Fruit fly (Drosophila melanogaster): ENCODE results near the gene CG31917.

The CG31917 gene

DNA sequence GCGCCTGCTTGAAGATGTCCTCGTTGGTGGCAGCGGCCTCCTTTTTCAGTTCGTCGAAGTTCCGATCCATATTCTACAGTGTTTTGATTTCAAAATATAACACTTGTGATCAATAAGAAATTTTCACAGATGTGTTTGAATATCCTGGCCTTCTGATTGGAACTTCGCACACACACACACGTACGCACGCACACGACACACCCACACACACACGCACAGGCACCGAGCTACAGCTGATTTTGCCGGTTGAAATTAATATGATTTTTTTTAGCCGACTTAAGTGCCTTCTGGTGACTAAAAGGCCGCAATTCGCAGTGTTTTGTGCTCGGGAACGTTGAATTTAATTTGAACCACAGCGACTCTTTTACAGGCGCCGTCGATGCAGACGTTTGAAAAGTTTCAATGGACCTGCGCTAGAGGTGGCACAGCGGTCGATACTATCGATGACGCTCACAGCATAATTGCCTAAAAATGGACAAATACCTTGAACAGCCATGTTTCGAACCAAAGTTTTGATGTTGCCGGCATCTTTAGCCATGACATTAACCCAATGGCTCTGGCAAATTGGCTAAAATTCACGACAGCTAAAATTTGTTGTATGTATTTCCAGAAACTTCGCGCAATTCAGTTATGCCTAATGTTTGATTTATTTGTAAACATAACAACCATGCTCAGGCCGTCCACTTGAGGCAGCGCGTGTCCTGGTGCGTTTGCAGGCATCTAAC, 1.2 kb downstream of the CG31917 start, which contains the start of gene Rtnl1 (continued):
- TF ChIP-seq bcd (GFP tag; optimal IDR thresholded peaks at IDR 0.05) (no peak), slp2 (GFP tag; optimal IDR thresholded peaks at IDR 0.05) (no peak), Dp (GFP tag; optimal IDR thresholded peaks at IDR 0.05) (peak; percentile 88), hkb (optimal IDR thresholded peaks at IDR 0.05) (peak; percentile 94), hkb (GFP tag; IDR thresholded peaks at IDR 0.05) (no peak; the same call in 1 of the 2 replicates), sr (GFP tag; IDR thresholded peaks at IDR 0.05) (no peak), Sox102F (GFP tag; optimal IDR thresholded peaks at IDR 0.05) (no peak), CG15011 (GFP tag; optimal IDR thresholded peaks at IDR 0.05) (no peak), Xrp1 (GFP tag; IDR thresholded peaks at IDR 0.05) (no peak), lilli (GFP tag; optimal IDR thresholded peaks at IDR 0.05) (peak; percentile 32), seq (GFP tag; IDR thresholded peaks at IDR 0.05) (no peak), Sin3A (optimal IDR thresholded peaks at IDR 0.05) (peak; percentile 95), Mes4 (GFP tag; optimal IDR thresholded peaks at IDR 0.05) (no peak), CG2116 (GFP tag; optimal IDR thresholded peaks at IDR 0.05) (peak; percentile 73), Hr39 (optimal IDR thresholded peaks at IDR 0.05) (no peak), ems (GFP tag; optimal IDR thresholded peaks at IDR 0.05) (no peak), CG9727 (GFP tag; optimal IDR thresholded peaks at IDR 0.05) (peak; percentile 25), CG12391 (tag; optimal IDR thresholded peaks at IDR 0.05) (peak; percentile 51), prd (optimal IDR thresholded peaks at IDR 0.05) (no peak), prd (GFP tag; IDR thresholded peaks at IDR 0.05) (no peak), Tbp (GFP tag; optimal IDR thresholded peaks at IDR 0.05) (peak; percentile 44), zen2 (GFP tag; IDR thresholded peaks at IDR 0.05; ENCODE audit: partially characterized antibody) (peak; percentile 79), run (tag; optimal IDR thresholded peaks at IDR 0.05) (no peak), grau (tag; optimal IDR thresholded peaks at IDR 0.05) (peak; percentile 37), CG15479 (GFP tag; optimal IDR thresholded peaks at IDR 0.05) (peak; percentile 31), mld (GFP tag; IDR thresholded peaks at IDR 0.05; ENCODE audit: partially characterized antibody) (peak; percentile 84; the same call in 2 of the 3 replicates), Hand (GFP tag; optimal IDR thresholded peaks at IDR 0.05) (no peak), Doc3 (GFP tag; IDR thresholded peaks at IDR 0.05; ENCODE audit: partially characterized antibody) (peak; percentile 80), pita (GFP tag; optimal IDR thresholded peaks at IDR 0.05) (peak; percentile 93), CG7786 (GFP tag; optimal IDR thresholded peaks at IDR 0.05) (peak; percentile 29), Sry-β (GFP tag; optimal IDR thresholded peaks at IDR 0.05) (peak; percentile 81), Rx (GFP tag; IDR thresholded peaks at IDR 0.05) (no peak), B-H1 (GFP tag; IDR thresholded peaks at IDR 0.05) (no peak), CG3163 (GFP tag; optimal IDR thresholded peaks at IDR 0.05) (no peak), CG12219 (GFP tag; optimal IDR thresholded peaks at IDR 0.05) (no peak), pb (GFP tag; optimal IDR thresholded peaks at IDR 0.05) (no peak), CG17912 (GFP tag; optimal IDR thresholded peaks at IDR 0.05) (no peak), gem (tag; optimal IDR thresholded peaks at IDR 0.05) (peak; percentile 2), CG3065 (GFP tag; optimal IDR thresholded peaks at IDR 0.05) (no peak), ase (GFP tag; IDR thresholded peaks at IDR 0.05) (no peak), Dip3 (GFP tag; optimal IDR thresholded peaks at IDR 0.05) (peak; percentile 11), tup (GFP tag; optimal IDR thresholded peaks at IDR 0.05) (no peak), CG31365 (tag; optimal IDR thresholded peaks at IDR 0.05) (peak; percentile 47), vnd (GFP tag; IDR thresholded peaks at IDR 0.05; ENCODE audit: partially characterized antibody) (peak; percentile 80), twi (tag; optimal IDR thresholded peaks at IDR 0.05) (no peak), CG11696 (GFP tag; IDR thresholded peaks at IDR 0.05) (no peak), dan (GFP tag; IDR thresholded peaks at IDR 0.05) (no peak), lab (GFP tag; optimal IDR thresholded peaks at IDR 0.05) (no peak), CG32772 (GFP tag; IDR thresholded peaks at IDR 0.05) (no peak), otp (GFP tag; IDR thresholded peaks at IDR 0.05) (no peak), luna (GFP tag; optimal IDR thresholded peaks at IDR 0.05) (peak; percentile 45), CTCF (GFP tag; optimal IDR thresholded peaks at IDR 0.05) (peak; percentile 78)

Measured in whole organism, embryonic.